Worm (Caenorhabditis elegans) whole organism, L3 larva: ENCODE data around the gene B0001.4.

Source experiments
- R02D3.7 ChIP-seq: fragments of 150-350 bp; optimal IDR thresholded peaks from 2 replicates; lab custom pipeline; 2014; ENCODE audit warnings: missing biosample characterization, missing genetic modification characterization
- aly-2 ChIP-seq: fragments of 150-350 bp; optimal IDR thresholded peaks from 2 replicates; lab custom pipeline; 2014; ENCODE audit warnings: missing biosample characterization, missing genetic modification characterization
- ama-1 ChIP-seq: fragments of 150-350 bp; optimal IDR thresholded peaks from 2 replicates; lab custom pipeline; 2018
- ceh-16 ChIP-seq: sonication (generic microtip); optimal IDR thresholded peaks from 2 replicates; lab custom pipeline; 2017; ENCODE audit warnings: missing biosample characterization, missing genetic modification characterization
- ceh-28 ChIP-seq: fragments of 150-350 bp; optimal IDR thresholded peaks from 2 replicates; lab custom pipeline; 2014; ENCODE audit warnings: missing biosample characterization, missing genetic modification reagents, missing genetic modification characterization
- ceh-82 ChIP-seq: fragments of 150-350 bp; optimal IDR thresholded peaks from 2 replicates; lab custom pipeline; 2014; ENCODE audit warnings: missing biosample characterization, missing genetic modification characterization
- daf-12 ChIP-seq: fragments of 150-350 bp; optimal IDR thresholded peaks from 2 replicates; lab custom pipeline; 2014; ENCODE audit warnings: missing biosample characterization, missing genetic modification reagents, missing genetic modification characterization
- egl-27 ChIP-seq: sonication (generic microtip); optimal IDR thresholded peaks from 4 replicates; lab custom pipeline; 2017; ENCODE audit warnings: missing biosample characterization, missing genetic modification reagents, missing genetic modification characterization
- elt-2 ChIP-seq: sonication (generic microtip); optimal IDR thresholded peaks from 2 replicates; lab custom pipeline; 2016; ENCODE audit warnings: missing genetic modification reagents, mild to moderate bottlenecking, missing genetic modification characterization, missing compliant biosample characterization
- elt-3 ChIP-seq, 3 experiments: fragments of 150-350 bp in 1 of 3; sonication (generic microtip) in 2 of 3; optimal IDR thresholded peaks; 2 replicates in 2 of 3; 4 replicates in 1 of 3; lab custom pipeline; 2014 to 2017; ENCODE audit warnings: missing biosample characterization in 3 of 3, missing genetic modification characterization in 3 of 3
- fkh-2 ChIP-seq: fragments of 150-350 bp; optimal IDR thresholded peaks from 2 replicates; lab custom pipeline; 2014; ENCODE audit warnings: missing biosample characterization, missing genetic modification reagents, missing genetic modification characterization
- lin-15B ChIP-seq: fragments of 150-350 bp; optimal IDR thresholded peaks from 2 replicates; lab custom pipeline; 2014; ENCODE audit warnings: missing biosample characterization, missing genetic modification characterization
- lsy-12 ChIP-seq: sonication (generic microtip); optimal IDR thresholded peaks from 2 replicates; lab custom pipeline; 2016; ENCODE audit warnings: mild to moderate bottlenecking, missing genetic modification characterization, missing compliant biosample characterization
- mdl-1 ChIP-seq: fragments of 150-350 bp; optimal IDR thresholded peaks from 2 replicates; lab custom pipeline; 2014; ENCODE audit warnings: missing biosample characterization, missing genetic modification characterization
- mml-1 ChIP-seq: fragments of 150-350 bp; sonication (generic microtip); optimal IDR thresholded peaks from 3 replicates; lab custom pipeline; 2014; ENCODE audit warnings: missing biosample characterization, missing genetic modification characterization
- nfya-1 ChIP-seq: sonication (generic microtip); optimal IDR thresholded peaks from 2 replicates; lab custom pipeline; 2017; ENCODE audit warnings: missing genetic modification characterization, mild to moderate bottlenecking, missing compliant biosample characterization, antibody characterized with exemption, moderate library complexity; ENCODE audit not compliant: insufficient read depth
- nhr-23 ChIP-seq: fragments of 150-350 bp; optimal IDR thresholded peaks from 2 replicates; lab custom pipeline; 2014; ENCODE audit warnings: missing biosample characterization, missing genetic modification reagents, missing genetic modification characterization
- nhr-25 ChIP-seq: sonication (generic microtip); optimal IDR thresholded peaks from 2 replicates; lab custom pipeline; 2017; ENCODE audit warnings: missing biosample characterization, missing genetic modification characterization
- nhr-43 ChIP-seq: sonication (generic microtip); optimal IDR thresholded peaks from 2 replicates; lab custom pipeline; 2016; ENCODE audit warnings: mild to moderate bottlenecking, missing genetic modification characterization, missing compliant biosample characterization; ENCODE audit not compliant: poor library complexity, severe bottlenecking
- nhr-67 ChIP-seq: fragments of 150-350 bp; optimal IDR thresholded peaks from 2 replicates; lab custom pipeline; 2014; ENCODE audit warnings: missing biosample characterization, missing genetic modification characterization
- nhr-76 ChIP-seq: fragments of 150-350 bp; sonication (generic microtip); optimal IDR thresholded peaks from 5 replicates; lab custom pipeline; 2014; ENCODE audit warnings: missing biosample characterization, missing genetic modification characterization
- nhr-77 ChIP-seq: fragments of 150-350 bp; optimal IDR thresholded peaks from 2 replicates; lab custom pipeline; 2014; ENCODE audit warnings: missing biosample characterization, missing genetic modification characterization
- pha-4 ChIP-seq: fragments of 150-350 bp; optimal IDR thresholded peaks from 2 replicates; lab custom pipeline; 2014; ENCODE audit warnings: missing biosample characterization, missing genetic modification reagents, missing genetic modification characterization
- sea-2 ChIP-seq: fragments of 150-350 bp; sonication (generic microtip); optimal IDR thresholded peaks from 4 replicates; lab custom pipeline; 2014; ENCODE audit warnings: missing biosample characterization, missing genetic modification reagents, missing genetic modification characterization
- skn-1 ChIP-seq: fragments of 150-350 bp; optimal IDR thresholded peaks from 2 replicates; lab custom pipeline; 2014; ENCODE audit warnings: missing biosample characterization, missing genetic modification characterization
- tbx-2 ChIP-seq: sonication (generic microtip); optimal IDR thresholded peaks from 2 replicates; lab custom pipeline; 2016; ENCODE audit warnings: mild to moderate bottlenecking, missing genetic modification characterization, missing compliant biosample characterization
- unc-39 ChIP-seq: sonication (generic microtip); optimal IDR thresholded peaks from 4 replicates; lab custom pipeline; 2017; ENCODE audit warnings: missing biosample characterization, missing genetic modification characterization
- unc-62 ChIP-seq: fragments of 150-350 bp; sonication (generic microtip); optimal IDR thresholded peaks from 4 replicates; lab custom pipeline; 2014; ENCODE audit warnings: missing biosample characterization, missing genetic modification reagents, missing genetic modification characterization
- zag-1 ChIP-seq: fragments of 150-350 bp; optimal IDR thresholded peaks from 2 replicates; lab custom pipeline; 2014; ENCODE audit warnings: missing biosample characterization, missing genetic modification characterization
- ztf-11 ChIP-seq: fragments of 150-350 bp; optimal IDR thresholded peaks from 2 replicates; lab custom pipeline; 2014; ENCODE audit warnings: missing biosample characterization, missing genetic modification characterization

B0001.4 gene

ce11 chrIV:12162732-12163131 is 24.7 kb upstream of the B0001.4 start:
- TF ChIP-seq nhr-43 (tag; lab: Kevin White, UChicago) (no peak), mml-1 (tag; lab: Kevin White, UChicago) (no peak), tbx-2 (tag; lab: Kevin White, UChicago) (no peak), fkh-2 (no peak), ceh-82 (tag; lab: Kevin White, UChicago) (no peak)

- no peak for TF ChIP-seq nhr-25
- TF ChIP-seq daf-12, result no peak
- no peak for TF ChIP-seq lin-15B (tag; lab: Kevin White, UChicago)
- no peak for TF ChIP-seq nhr-23 (tag; lab: Kevin White, UChicago)
- TF ChIP-seq ama-1 (lab: Kevin White, UChicago), result no peak
- TF ChIP-seq aly-2 (tag; lab: Kevin White, UChicago), result no peak
- no peak for TF ChIP-seq skn-1 (tag; lab: Kevin White, UChicago)
- TF ChIP-seq mml-1 (tag; lab: Kevin White, UChicago), result no peak
- no peak for TF ChIP-seq nhr-77 (tag; lab: Kevin White, UChicago)
- TF ChIP-seq sea-2 (GFP tag; lab: Kevin White, UChicago), result no peak
- TF ChIP-seq R02D3.7 (tag; lab: Kevin White, UChicago), result no peak
These were observed 22.4 kb upstream of the B0001.4 start for ce11 chrIV:12160421-12160820.

ce11 chrIV:12157915-12158314 is 19.9 kb upstream of the B0001.4 start:
- peak; percentile 7 for TF ChIP-seq nhr-25
- TF ChIP-seq unc-39 (tag; lab: Kevin White, UChicago), result no peak
- TF ChIP-seq ceh-28, result peak; percentile 34
- TF ChIP-seq, all 47 proteins: peak for 2

DNA sequence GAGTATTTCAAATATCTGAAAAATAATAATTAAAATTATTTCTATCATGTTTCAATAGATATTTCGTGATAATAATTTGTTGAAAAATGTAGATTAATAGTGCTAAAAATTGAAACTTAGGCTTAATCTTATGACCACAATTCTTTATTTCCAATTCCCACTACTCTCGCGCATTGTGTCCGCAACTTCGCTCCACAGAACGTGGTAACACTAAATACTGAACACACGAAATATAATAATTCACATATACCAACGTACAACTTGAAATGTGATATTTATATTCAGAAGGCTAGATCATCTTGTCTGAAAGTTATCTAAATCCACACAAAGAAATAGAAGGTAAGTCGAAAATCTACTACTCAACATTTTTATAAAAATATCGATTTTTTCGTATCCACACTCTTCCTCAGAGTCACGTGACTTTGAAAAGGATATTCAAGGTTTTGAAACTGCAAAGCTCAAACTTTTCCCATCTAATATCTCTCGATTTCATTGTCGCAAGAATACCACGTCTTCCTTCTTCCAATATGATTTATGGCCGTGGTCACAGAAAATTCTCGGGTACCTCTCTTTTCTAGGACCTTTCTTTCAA is 18.7 kb upstream of the B0001.4 start, which contains the start of gene eri-12:
eri-12 (plus strand) TSS at position 197 of the 592 bp plus-strand sequence.
- TF ChIP-seq unc-39 (tag; lab: Kevin White, UChicago), result no peak
- TF ChIP-seq pha-4 (tag; lab: Kevin White, UChicago), result peak; percentile 0
- TF ChIP-seq ztf-11, result no peak
- TF ChIP-seq lsy-12 (tag; lab: Kevin White, UChicago), result no peak
- TF ChIP-seq nhr-23 (tag; lab: Kevin White, UChicago), result no peak

DNA sequence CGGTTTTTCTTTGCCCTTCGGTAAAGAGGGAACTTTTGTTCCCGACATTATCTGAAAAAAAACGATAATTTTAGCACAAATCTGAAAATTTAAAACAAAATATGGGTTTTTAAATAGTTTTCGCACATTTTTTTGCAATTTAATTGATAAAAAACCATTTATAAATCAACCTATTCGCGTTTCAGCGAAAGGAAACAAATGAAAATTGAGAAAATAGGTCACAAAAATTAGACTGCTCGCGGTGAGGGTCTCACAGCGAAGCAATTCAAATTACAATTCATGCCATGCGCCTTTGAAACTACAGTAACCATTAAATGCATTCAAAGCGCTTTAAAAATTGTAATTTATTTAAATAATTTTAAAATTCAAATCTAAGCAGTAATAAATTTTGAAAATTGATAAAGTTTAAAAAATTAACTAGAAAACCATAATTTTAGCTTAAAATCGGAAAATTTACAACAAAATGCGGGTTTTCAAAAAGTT is 16.2 kb upstream of the B0001.4 start, which contains the start of gene B0001.7:
B0001.7 (minus strand) TSS at position 51 of the 483 bp plus-strand sequence.
- TF ChIP-seq skn-1 (tag; lab: Kevin White, UChicago), result no peak
- no peak for TF ChIP-seq nhr-76 (tag; lab: Kevin White, UChicago)

DNA sequence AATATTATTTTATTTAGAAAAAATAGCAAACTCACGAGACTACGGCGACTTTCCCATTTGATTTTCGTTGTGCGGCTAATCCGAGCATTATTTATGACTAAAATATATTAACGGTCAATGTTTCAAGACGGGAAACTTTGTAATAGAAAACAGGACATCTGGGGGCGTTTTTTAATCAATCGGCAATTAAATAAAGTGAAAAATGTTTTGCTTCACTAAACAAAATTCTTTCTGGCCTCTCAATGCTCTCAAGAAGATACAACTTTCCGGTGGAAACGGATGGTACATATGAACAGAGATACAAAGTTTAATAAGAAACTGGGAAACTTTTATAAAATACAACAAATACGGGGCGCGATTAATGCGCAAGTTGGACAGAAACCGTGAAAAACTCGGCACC is 12.9 kb upstream of the B0001.4 start, which contains the start of gene B0001.2:
B0001.2 (minus strand) TSS at position 101 of the 400 bp plus-strand sequence.
- TF ChIP-seq elt-2 (tag; lab: Kevin White, UChicago) (no peak), egl-27 (tag; lab: Kevin White, UChicago) (no peak), nhr-67 (tag; lab: Kevin White, UChicago) (no peak), lsy-12 (tag; lab: Kevin White, UChicago) (no peak), lin-15B (tag; lab: Kevin White, UChicago) (no peak), elt-3 (tag; optimal IDR thresholded peaks at IDR 0.05; lab: Kevin White, UChicago) (no peak), ceh-28 (no peak), nhr-43 (tag; lab: Kevin White, UChicago) (no peak), R02D3.7 (tag; lab: Kevin White, UChicago) (no peak), mdl-1 (tag; lab: Kevin White, UChicago) (no peak), aly-2 (tag; lab: Kevin White, UChicago) (no peak), nhr-76 (tag; lab: Kevin White, UChicago) (no peak), ceh-16 (no peak), unc-62 (GFP tag; lab: Kevin White, UChicago) (no peak), zag-1 (no peak), nfya-1 (tag; lab: Kevin White, UChicago) (no peak)
